Worm (Caenorhabditis elegans) whole organism, mixed stage, embryonic: ENCODE measurements around the gene E02H1.6.

Source experiments
- mep-1 ChIP-seq: fragments of 150-350 bp; optimal IDR thresholded peaks from 2 replicates; lab custom pipeline; 2017; ENCODE audit warnings: missing biosample characterization, missing genetic modification reagents, missing genetic modification characterization, inconsistent platforms
- snpc-4 ChIP-seq: fragments of 150-350 bp; optimal IDR thresholded peaks from 2 replicates; lab custom pipeline; 2014; ENCODE audit warnings: missing biosample characterization, missing genetic modification characterization

- TF ChIP-seq snpc-4 (tag; lab: Kevin White, UChicago) (no peak), mep-1 (tag; lab: Kevin White, UChicago) (no peak)
These were observed 47.9 kb downstream of the E02H1.6 start, which contains the start of gene fzr-1 for ce11 chrII:9644438-9644837.
